Fruit fly (Drosophila melanogaster): ENCODE results near the gene CG34164.
A peak's percentile ranks its signal among the peaks of the same experiment; 100 is the strongest.

Gene CG34164

DNA sequence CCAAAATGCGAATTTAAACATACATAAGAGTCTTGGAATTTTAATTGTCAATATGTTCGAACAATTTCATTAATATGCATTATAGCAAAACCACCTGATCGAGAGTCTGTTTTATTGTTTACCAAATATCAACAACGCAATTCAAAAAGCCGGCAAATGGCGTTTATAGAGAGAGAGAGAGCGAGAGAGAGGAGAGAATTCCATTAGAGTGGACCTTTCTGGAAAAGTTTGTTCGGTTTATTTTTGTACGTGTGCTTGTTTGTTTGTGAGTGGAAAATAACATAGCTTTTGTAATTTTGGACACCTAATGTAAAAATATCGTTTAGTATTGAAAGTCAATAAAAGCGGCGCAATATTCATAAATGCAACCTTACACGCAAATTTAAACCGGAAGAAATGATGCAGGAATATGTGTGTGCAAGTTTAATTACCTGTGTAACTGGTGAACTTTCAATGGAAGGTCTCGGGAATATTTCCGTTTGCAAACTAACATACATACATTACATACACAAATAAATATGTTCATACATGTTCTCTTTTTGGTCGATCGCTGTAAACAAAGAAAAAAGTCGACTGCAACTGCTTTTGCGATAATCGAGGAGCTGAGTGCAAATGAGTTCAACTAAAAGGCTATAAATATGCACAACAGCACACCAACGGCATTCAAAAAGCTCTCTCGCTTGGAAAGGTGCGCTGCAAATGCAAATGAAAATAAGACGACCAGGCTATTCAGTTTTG, 11.4 kb upstream of the CG34164 start, which contains the start of gene CG6785 (continued):
- TF ChIP-seq Pdp1 (GFP tag; optimal IDR thresholded peaks at IDR 0.05) (peak; percentile 63 to 67), CG11456 (GFP tag; IDR thresholded peaks at IDR 0.05) (peak; percentile 65; the same call in 2 of the 3 replicates), toy (GFP tag; IDR thresholded peaks at IDR 0.05) (no peak), dm (GFP tag; optimal IDR thresholded peaks at IDR 0.05) (peak; percentile 55), Dfd (GFP tag; optimal IDR thresholded peaks at IDR 0.05) (no peak), CG9727 (GFP tag; optimal IDR thresholded peaks at IDR 0.05) (peak; percentile 78), CG12071 (GFP tag; optimal IDR thresholded peaks at IDR 0.05) (peak; percentile 95), grau (tag; optimal IDR thresholded peaks at IDR 0.05) (peak; percentile 62), gsb-n (tag; optimal IDR thresholded peaks at IDR 0.05) (peak; percentile 88), CG18764 (GFP tag; optimal IDR thresholded peaks at IDR 0.05) (peak; percentile 87), zen (tag; optimal IDR thresholded peaks at IDR 0.05) (peak; percentile 9), kni (GFP tag; optimal IDR thresholded peaks at IDR 0.05) (peak; percentile 86), H15 (GFP tag; IDR thresholded peaks at IDR 0.05) (no peak), onecut (GFP tag; IDR thresholded peaks at IDR 0.05) (peak; percentile 74), unpg (GFP tag; optimal IDR thresholded peaks at IDR 0.05) (peak; percentile 81), CG15011 (GFP tag; optimal IDR thresholded peaks at IDR 0.05) (peak; percentile 76), CG6272 (GFP tag; IDR thresholded peaks at IDR 0.05) (no peak), ttk (GFP tag; IDR thresholded peaks at IDR 0.05) (no peak), az2 (GFP tag; optimal IDR thresholded peaks at IDR 0.05) (peak; percentile 72), nerfin-2 (GFP tag; IDR thresholded peaks at IDR 0.05; ENCODE audit: partially characterized antibody) (no peak), CG6765 (GFP tag; optimal IDR thresholded peaks at IDR 0.05) (peak; percentile 84), ERR (GFP tag; optimal IDR thresholded peaks at IDR 0.05) (peak; percentile 74), ham (GFP tag; IDR thresholded peaks at IDR 0.05) (no peak), CG10959 (GFP tag; IDR thresholded peaks at IDR 0.05) (0 out of 2 replicates have a peak, but pooled peaks have one; percentile 11), CG2129 (GFP tag; IDR thresholded peaks at IDR 0.05; ENCODE audit: partially characterized antibody) (no peak), pita (GFP tag; optimal IDR thresholded peaks at IDR 0.05) (no peak), dan (GFP tag; IDR thresholded peaks at IDR 0.05) (no peak), repo (GFP tag; optimal IDR thresholded peaks at IDR 0.05) (peak; percentile 81), Dip3 (GFP tag; optimal IDR thresholded peaks at IDR 0.05) (peak; percentile 61), CG14860 (GFP tag; IDR thresholded peaks at IDR 0.05; ENCODE audit: partially characterized antibody) (no peak), CG14441 (GFP tag; IDR thresholded peaks at IDR 0.05) (peak; percentile 28; the same call in 1 of the 2 replicates), CG13287 (GFP tag; IDR thresholded peaks at IDR 0.05; ENCODE audit: partially characterized antibody) (peak; percentile 15; the same call in 1 of the 2 replicates), klu (GFP tag; IDR thresholded peaks at IDR 0.05) (no peak), CG1647 (GFP tag; optimal IDR thresholded peaks at IDR 0.05) (peak; percentile 75), CG8924 (tag; optimal IDR thresholded peaks at IDR 0.05) (peak; percentile 85), CG43689 (GFP tag; IDR thresholded peaks at IDR 0.05) (no peak), CG7271 (tag; optimal IDR thresholded peaks at IDR 0.05) (peak; percentile 18), Ptx1 (GFP tag; IDR thresholded peaks at IDR 0.05) (no peak), CG14050 (GFP tag; IDR thresholded peaks at IDR 0.05) (peak; percentile 69), Lhr (GFP tag; optimal IDR thresholded peaks at IDR 0.05) (peak; percentile 78), CG9215 (GFP tag; IDR thresholded peaks at IDR 0.05) (no peak), Rx (GFP tag; IDR thresholded peaks at IDR 0.05) (no peak), wdn (GFP tag; IDR thresholded peaks at IDR 0.05) (peak; percentile 59; the same call in 1 of the 2 replicates), bowl (GFP tag; IDR thresholded peaks at IDR 0.05) (no peak), Six4 (GFP tag; optimal IDR thresholded peaks at IDR 0.05) (peak; percentile 81), Ets65A (GFP tag) (no peak), CG12659 (GFP tag; optimal IDR thresholded peaks at IDR 0.05) (peak; percentile 90), D19A (tag; optimal IDR thresholded peaks at IDR 0.05) (peak; percentile 67), stc (GFP tag; IDR thresholded peaks at IDR 0.05) (peak; percentile 42; the same call in 1 of the 2 replicates), NFAT (GFP tag; IDR thresholded peaks at IDR 0.05) (peak; percentile 60)
